Worm (Caenorhabditis elegans) whole organism, midembryonic: ENCODE results near the gene clec-58.

Experiments used
- T22C8.4 ChIP-seq: fragments of 200-800 bp; sonication (Bioruptor generic); IDR thresholded peaks from 2 replicates; pipeline ENCODE4 v1.3.6; 2022; ENCODE audit warnings: missing genetic modification characterization, missing compliant biosample characterization
- cog-1 ChIP-seq: sonication (generic microtip); optimal IDR thresholded peaks from 2 replicates; lab custom pipeline; 2016; ENCODE audit warnings: missing genetic modification characterization, missing compliant biosample characterization
- flt-1 ChIP-seq: fragments of 200-800 bp; sonication (Bioruptor generic); IDR thresholded peaks from 2 replicates; pipeline ENCODE4 v1.3.6; 2022; ENCODE audit warnings: missing genetic modification characterization, missing compliant biosample characterization
- klf-2 ChIP-seq: fragments of 200-800 bp; sonication (Bioruptor generic); conservative IDR thresholded peaks from 2 replicates; pipeline ENCODE4 v1.3.6; 2022; ENCODE audit warnings: missing genetic modification reagents, missing genetic modification characterization, missing compliant biosample characterization
- med-1 ChIP-seq: sonication (generic microtip); optimal IDR thresholded peaks from 2 replicates; lab custom pipeline; 2017; ENCODE audit warnings: missing genetic modification characterization, mild to moderate bottlenecking, missing compliant biosample characterization, antibody characterized with exemption, missing genetic modification reagents; ENCODE audit not compliant: insufficient read depth
- tab-1 ChIP-seq: fragments of 200-800 bp; sonication (Bioruptor generic); IDR thresholded peaks from 2 replicates; pipeline ENCODE4 v1.3.6; 2022; ENCODE audit warnings: missing genetic modification characterization, missing compliant biosample characterization
- ztf-23 ChIP-seq: fragments of 200-800 bp; sonication (Bioruptor generic); IDR thresholded peaks from 2 replicates; pipeline ENCODE4 v1.3.6; 2022; ENCODE audit warnings: missing genetic modification reagents, missing genetic modification characterization, missing compliant biosample characterization
- ztf-29 ChIP-seq: fragments of 200-800 bp; sonication (Bioruptor generic); IDR thresholded peaks from 2 replicates; pipeline ENCODE4 v1.3.6; 2022; ENCODE audit warnings: missing genetic modification reagents, missing genetic modification characterization, missing compliant biosample characterization

- TF ChIP-seq ztf-23 (GFP tag; lab: Robert Waterston, UW) = no peak
- no peak for TF ChIP-seq klf-2 (GFP tag; lab: Robert Waterston, UW)
- TF ChIP-seq flt-1 (GFP tag; lab: Robert Waterston, UW) = no peak
- TF ChIP-seq ztf-29 (GFP tag; lab: Robert Waterston, UW) = no peak
- TF ChIP-seq cog-1 (tag; lab: Kevin White, UChicago) = no peak
- no peak for TF ChIP-seq med-1 (GFP tag; lab: Kevin White, UChicago)
- TF ChIP-seq tab-1 = no peak
- TF ChIP-seq T22C8.4 = no peak
These were observed 5.8 kb downstream of the clec-58 start, which contains the start of gene clec-143 for ce11 chrII:10470159-10470558.
